Worm (Caenorhabditis elegans) whole organism, L3 larva: ENCODE data around the gene sdz-13.

Experiments
- aly-2 ChIP-seq: fragments of 150-350 bp; optimal IDR thresholded peaks from 2 replicates; lab custom pipeline; 2014; ENCODE audit warnings: missing biosample characterization, missing genetic modification characterization
- ama-1 ChIP-seq: fragments of 150-350 bp; optimal IDR thresholded peaks from 2 replicates; lab custom pipeline; 2018
- daf-12 ChIP-seq: fragments of 150-350 bp; optimal IDR thresholded peaks from 2 replicates; lab custom pipeline; 2014; ENCODE audit warnings: missing biosample characterization, missing genetic modification reagents, missing genetic modification characterization
- fkh-10 ChIP-seq: sonication (generic microtip); optimal IDR thresholded peaks from 2 replicates; lab custom pipeline; 2017; ENCODE audit warnings: missing biosample characterization, missing genetic modification reagents, missing genetic modification characterization
- fkh-2 ChIP-seq: fragments of 150-350 bp; optimal IDR thresholded peaks from 2 replicates; lab custom pipeline; 2014; ENCODE audit warnings: missing biosample characterization, missing genetic modification reagents, missing genetic modification characterization
- jun-1 ChIP-seq: fragments of 150-350 bp; optimal IDR thresholded peaks from 2 replicates; lab custom pipeline; 2014; ENCODE audit warnings: missing biosample characterization, missing genetic modification reagents, missing genetic modification characterization

Gene sdz-13

DNA sequence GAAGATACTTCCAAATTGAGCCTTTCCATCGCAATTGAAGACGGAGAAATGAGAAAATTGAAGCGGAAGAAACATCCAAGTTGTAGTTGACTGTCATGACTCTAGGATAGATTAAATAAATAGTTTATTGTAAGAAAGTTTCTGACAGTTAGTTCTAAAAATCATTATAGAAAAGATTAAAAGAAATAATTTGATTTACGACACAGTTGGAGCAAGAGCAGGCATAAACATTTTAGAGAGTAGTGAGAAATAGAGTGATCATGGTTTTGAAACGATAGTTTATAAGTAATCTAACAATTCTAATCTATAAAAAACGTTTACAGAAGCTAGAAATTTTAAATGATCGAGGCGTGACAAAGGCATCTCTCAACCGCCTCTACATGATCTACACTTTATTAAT, 47.3 kb downstream of the sdz-13 start, which contains the start of gene best-15:
TSS of gene best-15 (minus strand) at position 101 of the 400 bp plus-strand sequence.
- TF ChIP-seq fkh-10 (GFP tag; lab: Kevin White, UChicago) (no peak), daf-12 (tag; lab: Kevin White, UChicago) (no peak)

DNA sequence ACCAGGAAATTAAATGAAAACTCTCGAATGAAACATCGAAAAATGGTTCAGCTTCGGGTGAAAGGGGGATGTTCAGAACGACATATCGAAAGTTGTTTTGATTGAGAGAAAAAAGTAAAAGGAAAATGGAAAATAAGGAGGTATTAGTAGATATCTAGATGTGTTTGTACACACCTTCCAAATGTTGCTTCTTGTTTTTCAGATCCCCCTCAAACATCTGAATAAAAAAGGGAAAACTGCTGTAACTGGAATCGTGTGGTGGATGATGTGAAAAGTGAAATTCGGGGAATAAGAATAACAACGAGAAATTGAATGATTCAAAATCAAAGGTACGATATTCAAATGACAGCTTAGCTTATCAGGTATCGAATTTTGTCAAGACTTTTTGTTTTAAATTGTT, 51.4 kb downstream of the sdz-13 start, which contains the start of gene npax-3:
TSS of gene npax-3 (minus strand) at position 101 of the 400 bp plus-strand sequence.
- no peak for TF ChIP-seq ama-1 (lab: Kevin White, UChicago)
- no peak for TF ChIP-seq aly-2
- TF ChIP-seq jun-1 (tag; lab: Kevin White, UChicago), result no peak
- no peak for TF ChIP-seq fkh-2
- TF ChIP-seq, all 47 proteins: peak for 0
